Fruit fly (Drosophila melanogaster): ENCODE measurements around the gene Prosbeta2.

Prosbeta2 gene

DNA sequence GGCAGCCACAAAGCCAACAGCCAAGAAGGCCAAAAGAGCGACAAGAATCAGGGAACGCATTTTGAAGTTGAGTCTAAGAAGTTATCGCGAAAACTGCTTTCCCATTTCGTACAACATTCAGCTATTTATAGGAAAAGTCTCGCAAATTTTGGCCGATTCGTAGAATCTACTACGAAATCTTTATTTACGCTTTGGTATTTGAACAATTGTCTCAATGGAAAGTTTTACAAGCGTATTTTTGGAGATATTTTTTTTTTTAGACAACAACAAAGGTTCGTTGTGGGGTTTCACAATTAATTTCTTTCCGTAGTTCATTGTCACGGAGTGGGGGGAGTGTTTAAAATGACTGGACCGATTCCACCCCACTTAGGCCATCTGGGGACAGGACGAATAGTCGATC is 51.0 kb downstream of the Prosbeta2 start, which contains the start of gene CG12310:
CG12310 (minus strand) TSS at position 101 of the 400 bp plus-strand sequence.
- no peak for TF ChIP-seq CTCF (optimal IDR thresholded peaks at IDR 0.05)

Measured in S2 (cell line).